Fruit fly (Drosophila melanogaster) whole organism, prepupa: Measurements from ENCODE around the gene Pgant6.

Experiments
- Blimp-1 ChIP-seq: fragments of 200-800 bp; sonication (Bioruptor generic); optimal IDR thresholded peaks from 3 replicates; lab custom pipeline; 2017; ENCODE audit warnings: missing biosample characterization, missing genetic modification characterization, mild to moderate bottlenecking, moderate library complexity, missing genetic modification reagents
- CG6808 ChIP-seq: fragments of 200-800 bp; sonication (Bioruptor generic); optimal IDR thresholded peaks from 3 replicates; lab custom pipeline; 2017; ENCODE audit warnings: missing biosample characterization, missing genetic modification characterization, mild to moderate bottlenecking, moderate library complexity, missing genetic modification reagents
- CG8632 ChIP-seq: fragments of 200-800 bp; sonication (Bioruptor generic); optimal IDR thresholded peaks from 3 replicates; lab custom pipeline; 2016; ENCODE audit warnings: missing biosample characterization, missing genetic modification characterization
- Ets21C ChIP-seq: fragments of 200-800 bp; sonication (Bioruptor generic); optimal IDR thresholded peaks from 3 replicates; lab custom pipeline; 2016; ENCODE audit warnings: missing biosample characterization, missing genetic modification characterization
- cyc ChIP-seq: fragments of 200-800 bp; sonication (Bioruptor generic); optimal IDR thresholded peaks from 3 replicates; lab custom pipeline; 2016; ENCODE audit warnings: missing biosample characterization, missing genetic modification characterization
- esn ChIP-seq: fragments of 200-800 bp; sonication (Bioruptor generic); optimal IDR thresholded peaks from 2 replicates; lab custom pipeline; 2016; ENCODE audit warnings: missing biosample characterization, mild to moderate bottlenecking, missing genetic modification characterization, moderate library complexity
- salr ChIP-seq, 2 experiments: fragments of 200-800 bp; sonication (Bioruptor generic); optimal IDR thresholded peaks; 3 replicates each; lab custom pipeline; 2016 to 2018; ENCODE audit warnings: missing biosample characterization in 2 of 2, missing genetic modification characterization in 2 of 2, mild to moderate bottlenecking in 1 of 2

- TF ChIP-seq cyc (GFP tag; lab: Kevin White, UChicago), result no peak
- TF ChIP-seq salr (GFP tag; optimal IDR thresholded peaks at IDR 0.05; lab: Kevin White, UChicago), result no peak
- TF ChIP-seq Blimp-1 (GFP tag; lab: Kevin White, UChicago), result no peak
- no peak for TF ChIP-seq CG8632 (GFP tag; lab: Kevin White, UChicago)
- TF ChIP-seq CG6808 (GFP tag; lab: Kevin White, UChicago), result no peak
- TF ChIP-seq Ets21C (GFP tag; lab: Kevin White, UChicago), result no peak
- TF ChIP-seq esn (GFP tag; lab: Kevin White, UChicago), result no peak
Observed at dm6 chr3L:2765794-2766268, 16.2 kb upstream of the Pgant6 start.
